Worm (Caenorhabditis elegans) whole organism, L1 larva: ENCODE results near the gene lido-15.

Experiments
- egl-13 ChIP-seq: sonication (generic microtip); optimal IDR thresholded peaks from 2 replicates; lab custom pipeline; 2016; ENCODE audit warnings: missing genotype, missing genetic modification reagents, missing genetic modification characterization, missing compliant biosample characterization
- jun-1 ChIP-seq: fragments of 150-350 bp; optimal IDR thresholded peaks from 2 replicates; lab custom pipeline; 2014; ENCODE audit warnings: missing biosample characterization, missing genetic modification reagents, missing genetic modification characterization
- lin-35 ChIP-seq, 2 experiments: fragments of 150-350 bp; optimal IDR thresholded peaks; 2 replicates each; lab custom pipeline; 2014; ENCODE audit warnings: missing biosample characterization in 2 of 2, missing genetic modification characterization in 2 of 2, missing genetic modification reagents in 2 of 2
- lin-39 ChIP-seq: fragments of 150-350 bp; optimal IDR thresholded peaks from 2 replicates; lab custom pipeline; 2014; ENCODE audit warnings: missing biosample characterization, missing genetic modification reagents, missing genetic modification characterization
- mep-1 ChIP-seq: fragments of 150-350 bp; optimal IDR thresholded peaks from 2 replicates; lab custom pipeline; 2014; ENCODE audit warnings: missing biosample characterization, missing genetic modification characterization
- nhr-237 ChIP-seq: fragments of 150-350 bp; optimal IDR thresholded peaks from 2 replicates; lab custom pipeline; 2014; ENCODE audit warnings: missing biosample characterization, missing genetic modification characterization
- nhr-85 ChIP-seq: sonication (generic microtip); peaks from one replicate; lab custom pipeline; 2016; ENCODE audit warnings: missing genetic modification characterization, inconsistent platforms, missing compliant biosample characterization
- skn-1 ChIP-seq: fragments of 150-350 bp; optimal IDR thresholded peaks from 2 replicates; lab custom pipeline; 2014; ENCODE audit warnings: missing biosample characterization, missing genetic modification characterization
- snpc-4 ChIP-seq: fragments of 150-350 bp; optimal IDR thresholded peaks from 2 replicates; lab custom pipeline; 2014; ENCODE audit warnings: missing biosample characterization, missing genetic modification characterization

ce11 chrII:3843305-3843704 is 31.2 kb downstream of the lido-15 start, which contains the start of the genes C17A2.7 and C17A2.3:
- TF ChIP-seq egl-13 (tag; lab: Kevin White, UChicago) = no peak
- TF ChIP-seq snpc-4 (tag; lab: Kevin White, UChicago) = no peak
- TF ChIP-seq nhr-85 (tag; lab: Kevin White, UChicago) = no peak
- no peak for TF ChIP-seq jun-1 (tag; lab: Kevin White, UChicago)
- no peak for TF ChIP-seq mep-1 (tag; lab: Kevin White, UChicago)
- no peak for TF ChIP-seq lin-39
- TF ChIP-seq skn-1 = no peak
- no peak for TF ChIP-seq lin-35 (GFP tag; optimal IDR thresholded peaks at IDR 0.05; lab: Kevin White, UChicago)
- TF ChIP-seq nhr-237 (tag; lab: Kevin White, UChicago) = no peak
